Worm (Caenorhabditis elegans) whole organism, L4 larva: ENCODE data around the gene ZK1128.1.

Experiments
- Y5F2A.4 ChIP-seq: fragments of 200-800 bp; sonication (Bioruptor generic); optimal IDR thresholded peaks from 2 replicates; lab custom pipeline; 2018; ENCODE audit warnings: mild to moderate bottlenecking, missing genetic modification characterization, missing compliant biosample characterization
- egl-27 ChIP-seq: sonication (generic microtip); optimal IDR thresholded peaks from 3 replicates; lab custom pipeline; 2017; ENCODE audit warnings: missing biosample characterization, missing genetic modification reagents, missing genetic modification characterization
- fos-1 ChIP-seq: fragments of 150-350 bp; optimal IDR thresholded peaks from 2 replicates; lab custom pipeline; 2014; ENCODE audit warnings: missing biosample characterization, missing genetic modification characterization
- lin-1 ChIP-seq: fragments of 200-800 bp; sonication (Bioruptor generic); IDR thresholded peaks from 2 replicates; pipeline ENCODE4 v1.3.6; 2022; ENCODE audit warnings: missing genetic modification reagents, missing genetic modification characterization, missing compliant biosample characterization
- lir-3 ChIP-seq: sonication (generic microtip); optimal IDR thresholded peaks from 2 replicates; lab custom pipeline; 2016; ENCODE audit warnings: mild to moderate bottlenecking, missing genetic modification characterization, missing compliant biosample characterization
- mes-2 ChIP-seq: sonication (generic microtip); optimal IDR thresholded peaks from 2 replicates; lab custom pipeline; 2016; ENCODE audit warnings: missing genotype, mild to moderate bottlenecking, missing genetic modification characterization, missing compliant biosample characterization; ENCODE audit not compliant: poor library complexity, severe bottlenecking
- nhr-237 ChIP-seq: sonication (generic microtip); optimal IDR thresholded peaks from 2 replicates; lab custom pipeline; 2017; ENCODE audit warnings: missing biosample characterization, missing genetic modification characterization
- nhr-28 ChIP-seq: fragments of 150-350 bp; optimal IDR thresholded peaks from 2 replicates; lab custom pipeline; 2014; ENCODE audit warnings: missing biosample characterization, missing genetic modification characterization

ce11 chrIII:10146701-10147100 lies 32.1 kb upstream of the ZK1128.1 start, which contains the start of gene K08E5.1:
- TF ChIP-seq nhr-28, result no peak
- TF ChIP-seq lir-3, result no peak
- no peak for TF ChIP-seq egl-27 (tag; lab: Kevin White, UChicago)
- TF ChIP-seq nhr-237 (tag; lab: Kevin White, UChicago), result no peak
- no peak for TF ChIP-seq fos-1 (tag; lab: Kevin White, UChicago)
- no peak for TF ChIP-seq Y5F2A.4 (GFP tag; lab: Kevin White, UChicago)
- no peak for TF ChIP-seq mes-2 (tag; lab: Kevin White, UChicago)
- TF ChIP-seq lin-1, result no peak
